Fruit fly (Drosophila melanogaster) S2 (cell line): ENCODE measurements around the gene CG32642.

Experiments used
- CG8478 ChIP-seq: fragments of >200 bp; optimal IDR thresholded peaks from 2 replicates; lab custom pipeline; 2018
- CTCF ChIP-seq, 2 experiments: fragments of >200 bp; optimal IDR thresholded peaks; 2 replicates each; lab custom pipeline; 2018

DNA sequence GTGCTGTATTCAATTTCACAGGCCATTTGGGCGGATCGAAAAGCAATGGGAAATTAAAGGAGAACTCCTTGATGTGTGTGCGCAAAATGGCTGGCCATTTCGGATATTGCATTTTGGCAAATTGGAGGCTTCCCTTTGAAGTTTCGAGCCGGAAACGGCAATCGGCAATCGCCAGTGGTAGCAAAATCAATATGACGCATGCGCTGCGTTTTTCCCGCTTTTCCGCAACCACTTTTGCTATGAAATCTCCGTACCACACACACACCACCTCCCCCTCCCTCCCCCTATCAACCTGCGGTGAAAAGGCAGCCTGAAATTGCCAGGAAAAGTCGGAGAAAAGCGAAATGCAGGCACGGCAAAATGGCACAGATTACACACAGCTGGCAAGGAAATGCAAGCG, 36.7 kb upstream of the CG32642 start:
- TF ChIP-seq CTCF (optimal IDR thresholded peaks at IDR 0.05; lab: Kevin White, UChicago): no peak
- no peak for TF ChIP-seq CG8478 (lab: Kevin White, UChicago)
